Worm (Caenorhabditis elegans) whole organism, dauer: ENCODE data around the gene msp-58.
"Not testable (repeated sequence)": the region's sequence is repeated elsewhere in the genome, so short reads cannot be mapped to it uniquely, and the experiment has no call there.

Source experiments
- unc-62 ChIP-seq: sonication (generic microtip); optimal IDR thresholded peaks from 2 replicates; lab custom pipeline; 2017; ENCODE audit warnings: missing biosample characterization, missing genetic modification reagents, missing genetic modification characterization

Gene msp-58

ce11 chrIV:5306040-5306439 lies 2.4 kb upstream of the msp-58 start, which contains the start of gene ZK354.8:
Gene ZK354.8, minus strand, starts transcription at chrIV:5306140.
- TF ChIP-seq unc-62 (GFP tag; lab: Kevin White, UChicago) = no peak

- TF ChIP-seq unc-62 (GFP tag; lab: Kevin White, UChicago) = no peak
Observed at ce11 chrIV:5309742-5310141, 1.3 kb downstream of the msp-58 start, which contains the start of gene ZK354.3. Gene ZK354.3, plus strand, starts transcription at chrIV:5310042.

ce11 chrIV:5313011-5313410 lies 4.6 kb downstream of the msp-58 start, which contains the start of the genes msp-59 and ZK354.2:
Gene msp-59, minus strand, starts transcription at chrIV:5313111.
Gene ZK354.2, plus strand, starts transcription at chrIV:5313405.
- TF ChIP-seq unc-62 (GFP tag; lab: Kevin White, UChicago) = not testable (repeated sequence)

- TF ChIP-seq unc-62 (GFP tag; lab: Kevin White, UChicago) = not testable (repeated sequence)
Observed at ce11 chrIV:5316223-5316622, 7.8 kb downstream of the msp-58 start, which contains the start of gene msp-65. Gene msp-65, plus strand, starts transcription at chrIV:5316523.

- no peak for TF ChIP-seq unc-62 (GFP tag; lab: Kevin White, UChicago)
Observed at ce11 chrIV:5317106-5317505, 8.7 kb downstream of the msp-58 start.

- no peak for TF ChIP-seq unc-62 (GFP tag; lab: Kevin White, UChicago)
Observed at ce11 chrIV:5318835-5319303, 10.5 kb downstream of the msp-58 start, which contains the start of gene slc-46A. Gene slc-46A, plus strand, starts transcription at chrIV:5319253.

ce11 chrIV:5326144-5326543 lies 17.8 kb downstream of the msp-58 start, which contains the start of gene Y4C6B.4:
Gene Y4C6B.4, plus strand, starts transcription at chrIV:5326444.
- no peak for TF ChIP-seq unc-62 (GFP tag; lab: Kevin White, UChicago)

- no peak for TF ChIP-seq unc-62 (GFP tag; lab: Kevin White, UChicago)
Observed at ce11 chrIV:5332178-5332577, 23.8 kb downstream of the msp-58 start, which contains the start of gene Y4C6B.3. Gene Y4C6B.3, plus strand, starts transcription at chrIV:5332478.

- no peak for TF ChIP-seq unc-62 (GFP tag; lab: Kevin White, UChicago)
Observed at ce11 chrIV:5333484-5333883, 25.1 kb downstream of the msp-58 start.

ce11 chrIV:5334518-5334917 lies 26.1 kb downstream of the msp-58 start:
- no peak for TF ChIP-seq unc-62 (GFP tag; lab: Kevin White, UChicago)

- no peak for TF ChIP-seq unc-62 (GFP tag; lab: Kevin White, UChicago)
Observed at ce11 chrIV:5337649-5338048, 29.3 kb downstream of the msp-58 start.

- no peak for TF ChIP-seq unc-62 (GFP tag; lab: Kevin White, UChicago)
Observed at ce11 chrIV:5339255-5339654, 30.9 kb downstream of the msp-58 start, which contains the start of gene Y4C6B.2. Gene Y4C6B.2, plus strand, starts transcription at chrIV:5339574.

- no peak for TF ChIP-seq unc-62 (GFP tag; lab: Kevin White, UChicago)
Observed at ce11 chrIV:5344168-5344567, 35.8 kb downstream of the msp-58 start.

- not testable (repeated sequence) for TF ChIP-seq unc-62 (GFP tag; lab: Kevin White, UChicago)
Observed at ce11 chrIV:5350480-5351193, 42.2 kb downstream of the msp-58 start, which contains the start of gene gba-4. Gene gba-4, minus strand, starts transcription at chrIV:5350897.

ce11 chrIV:5353364-5353763 lies 45.0 kb downstream of the msp-58 start, which contains the start of gene Y4C6B.7:
Gene Y4C6B.7, minus strand, starts transcription at chrIV:5353464.
- no peak for TF ChIP-seq unc-62 (GFP tag; lab: Kevin White, UChicago)

ce11 chrIV:5354124-5354523 lies 45.7 kb downstream of the msp-58 start, which contains the start of gene Y4C6B.1:
Gene Y4C6B.1, plus strand, starts transcription at chrIV:5354488.
- TF ChIP-seq unc-62 (GFP tag; lab: Kevin White, UChicago) = no peak
